Fruit fly (Drosophila melanogaster) whole organism: ENCODE data around the gene CG14694.

ENCODE experiments used
- CG8478 ChIP-seq: fragments of >200 bp; optimal IDR thresholded peaks from 2 replicates; lab custom pipeline; 2018; ENCODE audit warnings: inconsistent platforms
- Dll ChIP-seq: fragments of >200 bp; optimal IDR thresholded peaks from 2 replicates; lab custom pipeline; 2017
- usp ChIP-seq: fragments of >200 bp; optimal IDR thresholded peaks from 2 replicates; lab custom pipeline; 2017; ENCODE audit warnings: missing biosample characterization, missing genetic modification characterization, mixed read lengths

DNA sequence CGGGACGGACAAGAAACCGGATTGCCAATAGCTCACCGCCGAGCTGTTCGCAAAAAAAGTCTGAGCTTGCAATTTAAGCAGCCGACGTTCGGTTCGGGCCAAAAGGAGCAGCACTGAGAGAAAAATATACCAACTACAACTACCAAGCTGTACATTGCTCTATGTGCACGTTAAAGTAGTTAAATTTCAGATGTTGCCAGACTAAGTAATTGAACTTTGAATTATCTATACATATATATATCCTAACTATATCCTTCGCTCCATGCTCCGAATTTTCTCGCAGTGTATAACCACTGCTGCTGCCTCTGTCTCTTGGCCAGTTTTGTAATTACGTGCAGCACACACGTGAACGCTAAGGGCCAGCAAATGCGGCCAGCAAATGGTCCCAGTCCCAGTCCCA lies 24.7 kb downstream of the CG14694 start:
- TF ChIP-seq CG8478 (lab: Kevin White, UChicago): no peak
- no peak for TF ChIP-seq Dll
- TF ChIP-seq usp (GFP tag; lab: Kevin White, UChicago): no peak
